Fruit fly (Drosophila melanogaster) whole organism, prepupa: ENCODE results near the gene Axs.

Source experiments
- CG10631 ChIP-seq: fragments of 200-800 bp; sonication (Bioruptor generic); optimal IDR thresholded peaks from 2 replicates; lab custom pipeline; 2016; ENCODE audit warnings: missing biosample characterization, missing genetic modification characterization
- CG10669 ChIP-seq: fragments of 200-800 bp; sonication (Bioruptor generic); optimal IDR thresholded peaks from 3 replicates; lab custom pipeline; 2018; ENCODE audit warnings: missing biosample characterization, mild to moderate bottlenecking, missing genetic modification characterization, moderate library complexity
- CG11294 ChIP-seq: fragments of 200-800 bp; sonication (Bioruptor generic); IDR thresholded peaks from 2 replicates; pipeline ENCODE4 v1.3.6; 2022; ENCODE audit warnings: missing biosample characterization, missing genetic modification characterization
- CG11762 ChIP-seq: fragments of 200-800 bp; sonication (Bioruptor generic); optimal IDR thresholded peaks from 3 replicates; lab custom pipeline; 2016; ENCODE audit warnings: missing biosample characterization, missing genetic modification characterization; ENCODE audit not compliant: insufficient read depth
- CG11902 ChIP-seq: fragments of 200-800 bp; sonication (Bioruptor generic); optimal IDR thresholded peaks from 3 replicates; lab custom pipeline; 2016; ENCODE audit warnings: missing biosample characterization, missing genetic modification characterization
- CG15336 ChIP-seq: fragments of 200-800 bp; sonication (Bioruptor generic); IDR thresholded peaks from 2 replicates; pipeline ENCODE4 v1.3.6; 2022; ENCODE audit warnings: missing biosample characterization, missing genetic modification characterization
- CG1621 ChIP-seq: fragments of 200-800 bp; sonication (Bioruptor generic); optimal IDR thresholded peaks from 3 replicates; lab custom pipeline; 2018; ENCODE audit warnings: missing biosample characterization, mild to moderate bottlenecking, missing genetic modification characterization
- CG16779 ChIP-seq: fragments of 200-800 bp; sonication (Bioruptor generic); optimal IDR thresholded peaks from 3 replicates; lab custom pipeline; 2017; ENCODE audit warnings: missing biosample characterization, mild to moderate bottlenecking, missing genetic modification characterization
- CG3032 ChIP-seq: fragments of 200-800 bp; optimal IDR thresholded peaks from 2 replicates; lab custom pipeline; 2019; ENCODE audit warnings: missing biosample characterization, mild to moderate bottlenecking, missing genetic modification characterization, moderate library complexity
- CG31627 ChIP-seq: fragments of 200-800 bp; sonication (Bioruptor generic); optimal IDR thresholded peaks from 3 replicates; lab custom pipeline; 2016; ENCODE audit warnings: missing biosample characterization, missing genetic modification characterization
- CG32006 ChIP-seq: fragments of 200-800 bp; sonication (Bioruptor generic); optimal IDR thresholded peaks from 3 replicates; lab custom pipeline; 2017; ENCODE audit warnings: missing biosample characterization, mild to moderate bottlenecking, missing genetic modification characterization
- CG34406 ChIP-seq: fragments of 200-800 bp; sonication (Bioruptor generic); optimal IDR thresholded peaks from 3 replicates; lab custom pipeline; 2016; ENCODE audit warnings: missing biosample characterization, missing genetic modification characterization
- CG3919 ChIP-seq: fragments of 200-800 bp; sonication (Bioruptor generic); optimal IDR thresholded peaks from 3 replicates; lab custom pipeline; 2016; ENCODE audit warnings: missing biosample characterization, missing genetic modification characterization
- CG4318 ChIP-seq: fragments of 200-800 bp; sonication (Bioruptor generic); optimal IDR thresholded peaks from 3 replicates; lab custom pipeline; 2017; ENCODE audit warnings: missing biosample characterization, mild to moderate bottlenecking, missing genetic modification characterization
- CG6163 ChIP-seq: fragments of 200-800 bp; sonication (Bioruptor generic); IDR thresholded peaks from 3 replicates; pipeline ENCODE4 v1.3.6; 2022; ENCODE audit warnings: missing biosample characterization, missing genetic modification characterization
- CG6276 ChIP-seq: fragments of 200-800 bp; sonication (Bioruptor generic); optimal IDR thresholded peaks from 2 replicates; lab custom pipeline; 2017; ENCODE audit warnings: missing biosample characterization, mild to moderate bottlenecking, missing genetic modification characterization
- CG6792 ChIP-seq: fragments of 200-800 bp; sonication (Bioruptor generic); optimal IDR thresholded peaks from 3 replicates; lab custom pipeline; 2016; ENCODE audit warnings: missing biosample characterization, missing genetic modification characterization
- CG6808 ChIP-seq: fragments of 200-800 bp; sonication (Bioruptor generic); optimal IDR thresholded peaks from 3 replicates; lab custom pipeline; 2017; ENCODE audit warnings: missing biosample characterization, missing genetic modification characterization, mild to moderate bottlenecking, moderate library complexity, missing genetic modification reagents
- CG6854 ChIP-seq: fragments of 200-800 bp; sonication (Bioruptor generic); optimal IDR thresholded peaks from 2 replicates; lab custom pipeline; 2017; ENCODE audit warnings: missing biosample characterization, mild to moderate bottlenecking, missing genetic modification characterization
- CG7368 ChIP-seq: fragments of 200-800 bp; sonication (Bioruptor generic); optimal IDR thresholded peaks from 3 replicates; lab custom pipeline; 2016; ENCODE audit warnings: missing biosample characterization, missing genetic modification characterization
- CG8119 ChIP-seq: fragments of 200-800 bp; sonication (Bioruptor generic); IDR thresholded peaks from 3 replicates; pipeline ENCODE4 v1.3.6; 2022; ENCODE audit warnings: missing biosample characterization, missing genetic modification characterization
- CG8319 ChIP-seq: fragments of 200-800 bp; sonication (Bioruptor generic); optimal IDR thresholded peaks from 3 replicates; lab custom pipeline; 2016; ENCODE audit warnings: missing biosample characterization, missing genetic modification characterization
- CG8632 ChIP-seq: fragments of 200-800 bp; sonication (Bioruptor generic); optimal IDR thresholded peaks from 3 replicates; lab custom pipeline; 2016; ENCODE audit warnings: missing biosample characterization, missing genetic modification characterization
- CG9139 ChIP-seq: fragments of 200-800 bp; sonication (Bioruptor generic); optimal IDR thresholded peaks from 3 replicates; lab custom pipeline; 2017; ENCODE audit warnings: missing biosample characterization, mild to moderate bottlenecking, missing genetic modification characterization
- Eip75B ChIP-seq: fragments of 200-800 bp; sonication (Bioruptor generic); optimal IDR thresholded peaks from 3 replicates; lab custom pipeline; 2016; ENCODE audit warnings: missing biosample characterization, missing genetic modification characterization
- Eip78C ChIP-seq: fragments of 200-800 bp; sonication (Bioruptor generic); peaks from one replicate; lab custom pipeline; 2016; ENCODE audit warnings: missing biosample characterization, missing genetic modification characterization
- Ets21C ChIP-seq: fragments of 200-800 bp; sonication (Bioruptor generic); optimal IDR thresholded peaks from 3 replicates; lab custom pipeline; 2016; ENCODE audit warnings: missing biosample characterization, missing genetic modification characterization
- Ets96B ChIP-seq: fragments of 200-800 bp; optimal IDR thresholded peaks from 2 replicates; lab custom pipeline; 2019; ENCODE audit warnings: missing biosample characterization, mild to moderate bottlenecking, missing genetic modification characterization, moderate library complexity
- Gug ChIP-seq: fragments of 200-800 bp; sonication (Bioruptor generic); IDR thresholded peaks from 2 replicates; pipeline ENCODE4 v1.3.6; 2022; ENCODE audit warnings: missing biosample characterization, missing genetic modification characterization
- Hr38 ChIP-seq: sonication (Bioruptor generic); optimal IDR thresholded peaks from 2 replicates; lab custom pipeline; 2016; ENCODE audit warnings: missing biosample characterization, missing genetic modification characterization
- Lpt ChIP-seq: fragments of 200-800 bp; sonication (Bioruptor generic); optimal IDR thresholded peaks from 3 replicates; lab custom pipeline; 2016; ENCODE audit warnings: missing biosample characterization, missing genetic modification characterization
- Met ChIP-seq: fragments of 200-800 bp; sonication (Bioruptor generic); optimal IDR thresholded peaks from 3 replicates; lab custom pipeline; 2016; ENCODE audit warnings: missing biosample characterization, missing genetic modification characterization
- OdsH ChIP-seq: fragments of 200-800 bp; sonication (Bioruptor generic); optimal IDR thresholded peaks from 3 replicates; lab custom pipeline; 2016; ENCODE audit warnings: missing biosample characterization, missing genetic modification characterization
- Smox ChIP-seq: fragments of 200-800 bp; sonication (Bioruptor generic); optimal IDR thresholded peaks from 3 replicates; lab custom pipeline; 2016; ENCODE audit warnings: missing biosample characterization, missing genetic modification characterization
- Sox102F ChIP-seq: fragments of 200-800 bp; sonication (Bioruptor generic); optimal IDR thresholded peaks from 2 replicates; lab custom pipeline; 2016; ENCODE audit warnings: missing biosample characterization, mild to moderate bottlenecking, missing genetic modification characterization
- Sox14 ChIP-seq: fragments of 200-800 bp; sonication (Bioruptor generic); optimal IDR thresholded peaks from 3 replicates; lab custom pipeline; 2016; ENCODE audit warnings: missing biosample characterization, missing genetic modification characterization
- Sox15 ChIP-seq: fragments of 200-800 bp; sonication (Bioruptor generic); optimal IDR thresholded peaks from 3 replicates; lab custom pipeline; 2016; ENCODE audit warnings: missing biosample characterization, missing genetic modification characterization
- achi ChIP-seq: fragments of 200-800 bp; sonication (Bioruptor generic); optimal IDR thresholded peaks from 3 replicates; lab custom pipeline; 2016; ENCODE audit warnings: missing biosample characterization, missing genetic modification characterization
- acj6 ChIP-seq: fragments of 200-800 bp; sonication (Bioruptor generic); optimal IDR thresholded peaks from 3 replicates; lab custom pipeline; 2016; ENCODE audit warnings: missing biosample characterization, missing genetic modification characterization
- dac ChIP-seq: fragments of 200-800 bp; sonication (Bioruptor generic); optimal IDR thresholded peaks from 2 replicates; lab custom pipeline; 2017; ENCODE audit warnings: missing biosample characterization, mild to moderate bottlenecking, missing genetic modification characterization
- esn ChIP-seq: fragments of 200-800 bp; sonication (Bioruptor generic); optimal IDR thresholded peaks from 2 replicates; lab custom pipeline; 2016; ENCODE audit warnings: missing biosample characterization, mild to moderate bottlenecking, missing genetic modification characterization, moderate library complexity
- fd59A ChIP-seq: fragments of 200-800 bp; sonication (Bioruptor generic); optimal IDR thresholded peaks from 2 replicates; lab custom pipeline; 2017; ENCODE audit warnings: missing biosample characterization, mild to moderate bottlenecking, missing genetic modification characterization, missing genetic modification reagents
- fd85E ChIP-seq: fragments of 200-800 bp; sonication (Bioruptor generic); optimal IDR thresholded peaks from 3 replicates; lab custom pipeline; 2016; ENCODE audit warnings: missing biosample characterization, missing genetic modification characterization
- fkh ChIP-seq: fragments of 200-800 bp; sonication (Bioruptor generic); optimal IDR thresholded peaks from 3 replicates; lab custom pipeline; 2017; ENCODE audit warnings: missing biosample characterization, mild to moderate bottlenecking, missing genetic modification characterization, moderate library complexity
- lz ChIP-seq: fragments of 200-800 bp; sonication (Bioruptor generic); optimal IDR thresholded peaks from 3 replicates; lab custom pipeline; 2016; ENCODE audit warnings: missing biosample characterization, missing genetic modification characterization
- net ChIP-seq: fragments of 200-800 bp; sonication (Bioruptor generic); optimal IDR thresholded peaks from 3 replicates; lab custom pipeline; 2016; ENCODE audit warnings: missing biosample characterization, missing genetic modification characterization
- pdm3 ChIP-seq: fragments of 200-800 bp; sonication (Bioruptor generic); optimal IDR thresholded peaks from 3 replicates; lab custom pipeline; 2016; ENCODE audit warnings: missing biosample characterization, missing genetic modification characterization
- salr ChIP-seq, 2 experiments: fragments of 200-800 bp; sonication (Bioruptor generic); optimal IDR thresholded peaks; 3 replicates each; lab custom pipeline; 2016 to 2018; ENCODE audit warnings: missing biosample characterization in 2 of 2, missing genetic modification characterization in 2 of 2, mild to moderate bottlenecking in 1 of 2
- spab ChIP-seq: fragments of 200-800 bp; sonication (Bioruptor generic); optimal IDR thresholded peaks from 2 replicates; lab custom pipeline; 2017; ENCODE audit warnings: missing biosample characterization, mild to moderate bottlenecking, missing genetic modification characterization, missing genetic modification reagents
- ss ChIP-seq, 2 experiments: fragments of 200-800 bp; sonication (Bioruptor generic); optimal IDR thresholded peaks; 2 replicates in 1 of 2; 3 replicates in 1 of 2; lab custom pipeline; 2017 to 2018; ENCODE audit warnings: mild to moderate bottlenecking in 2 of 2, missing biosample characterization in 2 of 2, missing genetic modification characterization in 2 of 2, moderate library complexity in 1 of 2
- svp ChIP-seq: fragments of 200-800 bp; sonication (Bioruptor generic); peaks from one replicate; lab custom pipeline; 2016; ENCODE audit warnings: missing biosample characterization, missing genetic modification characterization
- vri ChIP-seq: fragments of 200-800 bp; sonication (Bioruptor generic); optimal IDR thresholded peaks from 3 replicates; lab custom pipeline; 2016; ENCODE audit warnings: missing biosample characterization, mild to moderate bottlenecking, missing genetic modification characterization

Axs gene

DNA sequence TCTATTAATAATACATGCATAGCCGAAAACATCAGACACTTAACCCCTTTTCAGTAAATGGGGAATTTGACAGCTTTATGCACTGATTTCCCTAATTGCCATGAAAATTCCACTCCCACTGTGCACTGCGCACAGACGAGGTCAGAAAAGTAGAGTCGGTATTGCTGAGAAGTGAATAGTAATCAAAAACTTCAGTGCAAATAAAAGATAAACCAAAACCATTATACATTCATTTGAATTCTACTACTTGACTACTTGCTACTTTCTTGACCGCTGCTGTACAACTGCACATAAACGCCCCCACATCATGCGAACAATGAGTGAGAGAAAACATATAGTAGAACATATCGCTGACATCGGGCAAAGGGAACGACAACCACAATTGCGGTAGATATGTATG is 7.7 kb upstream of the Axs start:
- peak; percentile 84 for TF ChIP-seq CG32006 (GFP tag; lab: Kevin White, UChicago)
- TF ChIP-seq CG11902 (GFP tag; lab: Kevin White, UChicago): peak; percentile 51
- peak; percentile 60 for TF ChIP-seq CG4318 (GFP tag; lab: Kevin White, UChicago)
- TF ChIP-seq svp: peak; percentile 57
- TF ChIP-seq CG10631: peak; percentile 66
- no peak for TF ChIP-seq Hr38 (GFP tag; lab: Kevin White, UChicago)
- TF ChIP-seq Ets21C (GFP tag; lab: Kevin White, UChicago): peak; percentile 56
- peak; percentile 78 for TF ChIP-seq acj6
- TF ChIP-seq CG9139 (GFP tag; lab: Kevin White, UChicago): peak; percentile 11
- peak; percentile 87 for TF ChIP-seq CG6163 (GFP tag; lab: Robert Waterston, UW)
- TF ChIP-seq fd59A (GFP tag; lab: Kevin White, UChicago): peak; percentile 57
- peak; percentile 63 for TF ChIP-seq lz (GFP tag; lab: Kevin White, UChicago)
- peak; percentile 59 for TF ChIP-seq Sox15 (GFP tag; lab: Kevin White, UChicago)
- peak; percentile 34 for TF ChIP-seq spab (GFP tag; lab: Kevin White, UChicago)
- TF ChIP-seq esn (GFP tag; lab: Kevin White, UChicago): peak; percentile 65
- TF ChIP-seq Smox (GFP tag; lab: Kevin White, UChicago): peak; percentile 61
- TF ChIP-seq pdm3 (GFP tag; lab: Kevin White, UChicago): peak; percentile 79
- TF ChIP-seq net (GFP tag; lab: Kevin White, UChicago): peak; percentile 76
- TF ChIP-seq Sox14 (GFP tag; lab: Kevin White, UChicago): peak; percentile 80
- TF ChIP-seq Eip78C (GFP tag; lab: Kevin White, UChicago): peak; percentile 93
- peak; percentile 67 for TF ChIP-seq CG10669
- TF ChIP-seq fkh (GFP tag; lab: Kevin White, UChicago): no peak
- TF ChIP-seq CG1621: peak; percentile 61
- peak; percentile 78 for TF ChIP-seq CG3919 (GFP tag; lab: Kevin White, UChicago)
- no peak for TF ChIP-seq fd85E (GFP tag; lab: Kevin White, UChicago)
- no peak for TF ChIP-seq CG6854
- TF ChIP-seq CG8119: peak; percentile 85
- TF ChIP-seq CG34406 (GFP tag; lab: Kevin White, UChicago): peak; percentile 52
- TF ChIP-seq CG16779 (tag; lab: Kevin White, UChicago): peak; percentile 51
- peak; percentile 13 to 44 for TF ChIP-seq ss (GFP tag; optimal IDR thresholded peaks at IDR 0.05; lab: Kevin White, UChicago)
- peak; percentile 80 for TF ChIP-seq CG31627 (GFP tag; lab: Kevin White, UChicago)
- peak; percentile 35 for TF ChIP-seq CG6808 (GFP tag; lab: Kevin White, UChicago)
- TF ChIP-seq CG15336 (GFP tag; lab: Robert Waterston, UW): peak; percentile 88
- TF ChIP-seq Lpt (GFP tag; lab: Kevin White, UChicago): peak; percentile 80
- TF ChIP-seq Eip75B (GFP tag; lab: Kevin White, UChicago): peak; percentile 65
- peak; percentile 34 for TF ChIP-seq vri (GFP tag; lab: Kevin White, UChicago)
- TF ChIP-seq OdsH (GFP tag; lab: Kevin White, UChicago): peak; percentile 80
- TF ChIP-seq CG11762 (GFP tag; lab: Kevin White, UChicago): peak; percentile 41
- TF ChIP-seq Sox102F (GFP tag; lab: Kevin White, UChicago): peak; percentile 51
- TF ChIP-seq salr (GFP tag; optimal IDR thresholded peaks at IDR 0.05; lab: Kevin White, UChicago): peak; percentile 33 to 70
- peak; percentile 55 for TF ChIP-seq CG8632 (GFP tag; lab: Kevin White, UChicago)
- peak; percentile 76; the same call in 1 of the 2 replicates for TF ChIP-seq CG11294
- TF ChIP-seq CG6276: peak; percentile 79
- TF ChIP-seq dac (GFP tag; lab: Kevin White, UChicago): peak; percentile 68
- TF ChIP-seq Met (GFP tag; lab: Kevin White, UChicago): peak; percentile 58
- peak; percentile 61 for TF ChIP-seq CG6792
- peak; percentile 53 for TF ChIP-seq Ets96B (tag; lab: Kevin White, UChicago)
- TF ChIP-seq CG8319 (GFP tag; lab: Kevin White, UChicago): peak; percentile 39
- peak; percentile 75 for TF ChIP-seq achi
- TF ChIP-seq Gug: peak; percentile 86
- peak; percentile 64 for TF ChIP-seq CG7368 (GFP tag; lab: Kevin White, UChicago)
- TF ChIP-seq CG3032 (tag; lab: Kevin White, UChicago): peak; percentile 55
